Fruit fly (Drosophila melanogaster): ENCODE results near the gene Ilp8.
A peak's percentile ranks its signal among the peaks of the same experiment; 100 is the strongest.

The Ilp8 gene

DNA sequence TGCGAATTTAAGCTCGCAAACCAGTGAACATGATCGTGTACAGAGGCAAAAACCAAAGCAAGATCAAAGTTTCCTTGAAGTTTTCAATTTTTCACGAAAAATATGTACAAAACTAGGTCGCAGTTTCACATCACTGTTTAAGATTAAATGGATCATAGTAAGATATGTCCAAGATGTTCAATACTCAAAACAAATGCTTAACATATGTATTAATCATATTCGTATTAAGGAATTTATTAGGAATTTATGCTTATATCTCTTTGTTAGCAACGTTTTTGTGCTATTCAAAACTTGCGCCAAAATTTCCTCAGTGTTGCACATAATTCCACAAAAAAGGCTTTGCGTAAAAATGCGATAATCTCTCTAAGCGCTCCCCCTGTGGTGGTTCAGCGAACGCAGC lies 44.5 kb downstream of the Ilp8 start (continued):
- TF ChIP-seq salr (GFP tag; optimal IDR thresholded peaks at IDR 0.05), result no peak
- TF ChIP-seq CG6854 (GFP tag; optimal IDR thresholded peaks at IDR 0.05), result no peak
- no peak for TF ChIP-seq svp (GFP tag)
- no peak for TF ChIP-seq Ets96B (tag; optimal IDR thresholded peaks at IDR 0.05)
- TF ChIP-seq vri (GFP tag; optimal IDR thresholded peaks at IDR 0.05), result no peak
- TF ChIP-seq Gug (GFP tag; IDR thresholded peaks at IDR 0.05), result no peak
- TF ChIP-seq CG31627 (GFP tag; optimal IDR thresholded peaks at IDR 0.05), result no peak
- TF ChIP-seq achi (GFP tag; optimal IDR thresholded peaks at IDR 0.05), result no peak
- no peak for TF ChIP-seq spab (GFP tag; optimal IDR thresholded peaks at IDR 0.05)
- peak; percentile 13 for TF ChIP-seq CG3032 (tag; optimal IDR thresholded peaks at IDR 0.05)
- TF ChIP-seq CG3919 (GFP tag; optimal IDR thresholded peaks at IDR 0.05), result peak; percentile 21
- peak; percentile 23 for TF ChIP-seq acj6 (GFP tag; optimal IDR thresholded peaks at IDR 0.05)
- no peak for TF ChIP-seq fd85E (GFP tag; optimal IDR thresholded peaks at IDR 0.05)
- TF ChIP-seq CG8319 (GFP tag; optimal IDR thresholded peaks at IDR 0.05), result no peak
- TF ChIP-seq dac (GFP tag; optimal IDR thresholded peaks at IDR 0.05), result no peak

- TF ChIP-seq Hr4 (GFP tag; optimal IDR thresholded peaks at IDR 0.05) (peak; percentile 84), Sox14 (GFP tag; optimal IDR thresholded peaks at IDR 0.05) (peak; percentile 80), dac (GFP tag; optimal IDR thresholded peaks at IDR 0.05) (peak; percentile 58), Sox102F (GFP tag; optimal IDR thresholded peaks at IDR 0.05) (peak; percentile 59), Ets21C (GFP tag; optimal IDR thresholded peaks at IDR 0.05) (peak; percentile 16), Sox15 (GFP tag; optimal IDR thresholded peaks at IDR 0.05) (peak; percentile 70), OdsH (GFP tag; optimal IDR thresholded peaks at IDR 0.05) (peak; percentile 82), CG6792 (GFP tag; optimal IDR thresholded peaks at IDR 0.05) (peak; percentile 59), CG8119 (GFP tag; IDR thresholded peaks at IDR 0.05) (peak; percentile 69; the same call in 2 of the 3 replicates), CG4318 (GFP tag; optimal IDR thresholded peaks at IDR 0.05) (peak; percentile 86), Eip75B (GFP tag; optimal IDR thresholded peaks at IDR 0.05) (peak; percentile 84), achi (GFP tag; optimal IDR thresholded peaks at IDR 0.05) (peak; percentile 78), Met (GFP tag; optimal IDR thresholded peaks at IDR 0.05) (peak; percentile 81), CG3032 (tag; optimal IDR thresholded peaks at IDR 0.05) (peak; percentile 70), CG7368 (GFP tag; optimal IDR thresholded peaks at IDR 0.05) (peak; percentile 62), CG8319 (GFP tag; optimal IDR thresholded peaks at IDR 0.05) (peak; percentile 26), lz (GFP tag; optimal IDR thresholded peaks at IDR 0.05) (peak; percentile 83), pdm3 (GFP tag; optimal IDR thresholded peaks at IDR 0.05) (peak; percentile 77), CG15336 (GFP tag; IDR thresholded peaks at IDR 0.05) (peak; percentile 60), CG16779 (tag; optimal IDR thresholded peaks at IDR 0.05) (peak; percentile 31), Eip93F (GFP tag; optimal IDR thresholded peaks at IDR 0.05) (peak; percentile 23), CG32006 (GFP tag; optimal IDR thresholded peaks at IDR 0.05) (peak; percentile 93), CG6276 (GFP tag; optimal IDR thresholded peaks at IDR 0.05) (peak; percentile 87), CG11762 (GFP tag; optimal IDR thresholded peaks at IDR 0.05; ENCODE audit: insufficient read depth) (peak; percentile 57), Blimp-1 (GFP tag; optimal IDR thresholded peaks at IDR 0.05) (peak; percentile 61), svp (GFP tag) (peak; percentile 93), CG9139 (GFP tag; optimal IDR thresholded peaks at IDR 0.05) (peak; percentile 46), CG11902 (GFP tag; optimal IDR thresholded peaks at IDR 0.05) (peak; percentile 57), vri (GFP tag; optimal IDR thresholded peaks at IDR 0.05) (no peak), CG1621 (tag; optimal IDR thresholded peaks at IDR 0.05) (peak; percentile 38), CG3919 (GFP tag; optimal IDR thresholded peaks at IDR 0.05) (peak; percentile 83), CG10669 (GFP tag; optimal IDR thresholded peaks at IDR 0.05) (peak; percentile 72), acj6 (GFP tag; optimal IDR thresholded peaks at IDR 0.05) (peak; percentile 74), Lpt (GFP tag; optimal IDR thresholded peaks at IDR 0.05) (peak; percentile 64), CG10631 (GFP tag; optimal IDR thresholded peaks at IDR 0.05) (peak; percentile 83), CG11294 (GFP tag; IDR thresholded peaks at IDR 0.05) (peak; percentile 75), CG31627 (GFP tag; optimal IDR thresholded peaks at IDR 0.05) (peak; percentile 70), fd85E (GFP tag; optimal IDR thresholded peaks at IDR 0.05) (no peak), CG6854 (GFP tag; optimal IDR thresholded peaks at IDR 0.05) (peak; percentile 41), Hr39 (GFP tag; optimal IDR thresholded peaks at IDR 0.05) (peak; percentile 59), Gug (GFP tag; IDR thresholded peaks at IDR 0.05) (peak; percentile 68), Ets96B (tag; optimal IDR thresholded peaks at IDR 0.05) (peak; percentile 66), spab (GFP tag; optimal IDR thresholded peaks at IDR 0.05) (peak; percentile 83), CG8632 (GFP tag; optimal IDR thresholded peaks at IDR 0.05) (peak; percentile 66)
These were observed 45.5 kb downstream of the Ilp8 start for dm6 chr3L:16986062-16987013.

Measured in whole organism, prepupa.